Worm (Caenorhabditis elegans) whole organism, young adult: ENCODE results near the gene pgp-12.

Experiments used
- C06A6.2 ChIP-seq: fragments of 200-800 bp; sonication (Bioruptor generic); conservative IDR thresholded peaks from 2 replicates; pipeline ENCODE4 v1.3.6; 2022; ENCODE audit warnings: missing genetic modification characterization, missing compliant biosample characterization
- F10E7.11 ChIP-seq: sonication (generic microtip); optimal IDR thresholded peaks from 2 replicates; lab custom pipeline; 2017; ENCODE audit warnings: mild to moderate bottlenecking, missing genetic modification characterization, moderate library complexity, missing compliant biosample characterization
- F23B12.7 ChIP-seq: sonication (generic microtip); optimal IDR thresholded peaks from 2 replicates; lab custom pipeline; 2017; ENCODE audit warnings: missing genetic modification characterization, mild to moderate bottlenecking, missing compliant biosample characterization, antibody characterized with exemption, moderate library complexity; ENCODE audit not compliant: insufficient read depth
- F52B5.7 ChIP-seq: sonication (generic microtip); optimal IDR thresholded peaks from 2 replicates; lab custom pipeline; 2016; ENCODE audit warnings: mild to moderate bottlenecking, missing genetic modification characterization, missing compliant biosample characterization
- K12H6.12 ChIP-seq: fragments of 200-800 bp; sonication (Bioruptor generic); optimal IDR thresholded peaks from 2 replicates; lab custom pipeline; 2018; ENCODE audit warnings: mild to moderate bottlenecking, missing genetic modification characterization, missing compliant biosample characterization
- T07F8.4 ChIP-seq: sonication (generic microtip); optimal IDR thresholded peaks from 2 replicates; lab custom pipeline; 2016; ENCODE audit warnings: mild to moderate bottlenecking, missing genetic modification characterization, moderate library complexity, missing compliant biosample characterization
- ZK185.1 ChIP-seq: sonication (generic microtip); optimal IDR thresholded peaks from 2 replicates; lab custom pipeline; 2016; ENCODE audit warnings: mild to moderate bottlenecking, missing genetic modification characterization, missing compliant biosample characterization; ENCODE audit not compliant: poor library complexity, severe bottlenecking
- aptf-3 ChIP-seq: fragments of 200-800 bp; sonication (Bioruptor generic); IDR thresholded peaks from 2 replicates; pipeline ENCODE4 v1.3.6; 2022; ENCODE audit warnings: missing genetic modification characterization, missing compliant biosample characterization
- athp-1 ChIP-seq: sonication (generic microtip); optimal IDR thresholded peaks from 2 replicates; lab custom pipeline; 2017; ENCODE audit warnings: mild to moderate bottlenecking, missing genetic modification characterization, missing compliant biosample characterization
- bed-2 ChIP-seq: fragments of 200-800 bp; sonication (Bioruptor generic); IDR thresholded peaks from 2 replicates; pipeline ENCODE4 v1.3.6; 2022; ENCODE audit warnings: missing genetic modification reagents, missing genetic modification characterization, missing compliant biosample characterization
- cebp-2 ChIP-seq: fragments of 200-800 bp; sonication (Bioruptor generic); IDR thresholded peaks from 2 replicates; pipeline ENCODE4 v1.3.6; 2022; ENCODE audit warnings: missing genetic modification characterization, missing compliant biosample characterization
- ceh-100 ChIP-seq: fragments of 200-800 bp; sonication (Bioruptor generic); IDR thresholded peaks from 2 replicates; pipeline ENCODE4 v1.3.6; 2022; ENCODE audit warnings: missing genetic modification reagents, missing genetic modification characterization, missing compliant biosample characterization
- ceh-40 ChIP-seq: fragments of 200-800 bp; sonication (Bioruptor generic); IDR thresholded peaks from 2 replicates; pipeline ENCODE4 v1.3.6; 2022; ENCODE audit warnings: missing genetic modification characterization, missing compliant biosample characterization
- ceh-58 ChIP-seq: fragments of 200-800 bp; sonication (Bioruptor generic); IDR thresholded peaks from 2 replicates; pipeline ENCODE4 v1.3.6; 2022; ENCODE audit warnings: missing genetic modification characterization, missing compliant biosample characterization
- ceh-91 ChIP-seq: fragments of 200-800 bp; sonication (Bioruptor generic); IDR thresholded peaks from 2 replicates; pipeline ENCODE4 v1.3.6; 2022; ENCODE audit warnings: missing genetic modification reagents, missing genetic modification characterization, missing compliant biosample characterization
- ekl-4 ChIP-seq: fragments of 200-800 bp; sonication (Bioruptor generic); IDR thresholded peaks from 2 replicates; pipeline ENCODE4 v1.3.6; 2022; ENCODE audit warnings: missing genetic modification reagents, missing genetic modification characterization, missing compliant biosample characterization
- gei-17 ChIP-seq: fragments of 200-800 bp; sonication (Bioruptor generic); optimal IDR thresholded peaks from 2 replicates; lab custom pipeline; 2018; ENCODE audit warnings: mild to moderate bottlenecking, missing genetic modification characterization, missing compliant biosample characterization
- hlh-26 ChIP-seq: fragments of 200-800 bp; sonication (Bioruptor generic); conservative IDR thresholded peaks from 2 replicates; pipeline ENCODE4 v1.3.6; 2022; ENCODE audit warnings: missing genetic modification reagents, missing genetic modification characterization, missing compliant biosample characterization
- hmg-1.2 ChIP-seq: fragments of 200-800 bp; sonication (Bioruptor generic); IDR thresholded peaks from 2 replicates; pipeline ENCODE4 v1.3.6; 2022; ENCODE audit warnings: missing genetic modification reagents, missing genetic modification characterization, missing compliant biosample characterization
- hrde-1 ChIP-seq: sonication (generic microtip); optimal IDR thresholded peaks from 2 replicates; lab custom pipeline; 2016; ENCODE audit warnings: missing genetic modification characterization, mild to moderate bottlenecking, missing compliant biosample characterization, moderate library complexity, missing genotype, missing genetic modification reagents, borderline replicate concordance
- hsf-1 ChIP-seq: fragments of 200-800 bp; sonication (Bioruptor generic); IDR thresholded peaks from 2 replicates; pipeline ENCODE4 v1.3.6; 2022; ENCODE audit warnings: missing genetic modification reagents, missing genetic modification characterization, missing compliant biosample characterization
- let-607 ChIP-seq, 2 experiments: fragments of 200-800 bp in 1 of 2; sonication (Bioruptor generic) in 1 of 2; sonication (generic microtip) in 1 of 2; optimal IDR thresholded peaks; 2 replicates each; lab custom pipeline; 2016 to 2018; ENCODE audit warnings: mild to moderate bottlenecking in 2 of 2, missing compliant biosample characterization in 2 of 2, missing genetic modification characterization in 2 of 2, moderate library complexity in 2 of 2, missing genotype in 1 of 2
- lin-35 ChIP-seq, 3 experiments: fragments of 150-350 bp in 2 of 3; sonication (generic microtip) in 1 of 3; optimal IDR thresholded peaks; 2 replicates each; lab custom pipeline; 2014 to 2018; ENCODE audit warnings: missing biosample characterization in 3 of 3, missing genetic modification characterization in 3 of 3, missing genetic modification reagents in 3 of 3
- lin-40 ChIP-seq: sonication (generic microtip); optimal IDR thresholded peaks from 2 replicates; lab custom pipeline; 2016; ENCODE audit warnings: missing genetic modification characterization, mild to moderate bottlenecking, missing compliant biosample characterization, missing genotype, missing genetic modification reagents
- madf-6 ChIP-seq: fragments of 200-800 bp; sonication (Bioruptor generic); IDR thresholded peaks from 2 replicates; pipeline ENCODE4 v1.3.6; 2022; ENCODE audit warnings: missing genetic modification reagents, missing genetic modification characterization, missing compliant biosample characterization
- madf-8 ChIP-seq: fragments of 200-800 bp; sonication (Bioruptor generic); conservative IDR thresholded peaks from 2 replicates; pipeline ENCODE4 v1.3.6; 2022; ENCODE audit warnings: missing genetic modification reagents, missing genetic modification characterization, missing compliant biosample characterization
- mcd-1 ChIP-seq: fragments of 200-800 bp; sonication (Bioruptor generic); IDR thresholded peaks from 2 replicates; pipeline ENCODE4 v1.3.6; 2022; ENCODE audit warnings: missing genetic modification reagents, missing genetic modification characterization, missing compliant biosample characterization
- nhr-120 ChIP-seq: fragments of 200-800 bp; sonication (Bioruptor generic); IDR thresholded peaks from 2 replicates; pipeline ENCODE4 v1.3.6; 2022; ENCODE audit warnings: missing genetic modification characterization, missing compliant biosample characterization
- nhr-179 ChIP-seq: sonication (generic microtip); optimal IDR thresholded peaks from 2 replicates; lab custom pipeline; 2016; ENCODE audit warnings: mild to moderate bottlenecking, missing genetic modification characterization, missing compliant biosample characterization
- rcor-1 ChIP-seq: fragments of 200-800 bp; sonication (Bioruptor generic); IDR thresholded peaks from 2 replicates; pipeline ENCODE4 v1.3.6; 2022; ENCODE audit warnings: missing genetic modification reagents, missing genetic modification characterization, missing compliant biosample characterization
- rpc-1 ChIP-seq, 2 experiments: fragments of 150-350 bp in 1 of 2; sonication (generic microtip) in 1 of 2; optimal IDR thresholded peaks; 2 replicates each; lab custom pipeline; 2014 to 2018; ENCODE audit warnings: missing biosample characterization in 1 of 2, missing genetic modification characterization in 1 of 2, missing genetic modification reagents in 1 of 2, missing genotype in 1 of 2
- snpc-3.4 ChIP-seq: sonication (generic microtip); optimal IDR thresholded peaks from 2 replicates; lab custom pipeline; 2017; ENCODE audit warnings: missing genetic modification characterization, mild to moderate bottlenecking, missing compliant biosample characterization, antibody characterized with exemption, moderate library complexity, missing genotype, missing genetic modification reagents
- tbp1 ChIP-seq: fragments of 200-800 bp; sonication (Bioruptor generic); optimal IDR thresholded peaks from 2 replicates; lab custom pipeline; 2018; ENCODE audit warnings: mild to moderate bottlenecking, missing genetic modification characterization, missing compliant biosample characterization
- xnd-1 ChIP-seq: sonication (generic microtip); optimal IDR thresholded peaks from 2 replicates; lab custom pipeline; 2016; ENCODE audit warnings: missing genotype, missing genetic modification reagents, missing genetic modification characterization, missing compliant biosample characterization
- ztf-18 ChIP-seq: sonication (generic microtip); optimal IDR thresholded peaks from 2 replicates; lab custom pipeline; 2016; ENCODE audit warnings: missing genotype, mild to moderate bottlenecking, missing genetic modification characterization, missing compliant biosample characterization

The pgp-12 gene

ce11 chrX:12702713-12703112 is 28.9 kb upstream of the pgp-12 start:
- TF ChIP-seq xnd-1 (tag; lab: Kevin White, UChicago) (no peak), tbp1 (GFP tag; lab: Kevin White, UChicago) (no peak), rcor-1 (GFP tag; lab: Robert Waterston, UW) (no peak), madf-8 (GFP tag; lab: Robert Waterston, UW) (no peak), ceh-91 (GFP tag; lab: Robert Waterston, UW) (no peak), cebp-2 (GFP tag; lab: Robert Waterston, UW) (no peak), ekl-4 (GFP tag; lab: Robert Waterston, UW) (no peak), ceh-58 (GFP tag; lab: Robert Waterston, UW) (no peak), lin-40 (no peak), mcd-1 (GFP tag; lab: Robert Waterston, UW) (no peak), hmg-1.2 (GFP tag; lab: Robert Waterston, UW) (no peak), F52B5.7 (no peak)
- TF ChIP-seq, all 124 proteins: peak for 0

ce11 chrX:12704721-12705120 is 26.9 kb upstream of the pgp-12 start, which contains the start of gene nhr-272:
nhr-272 (minus strand) TSS chrX:12704821.
- TF ChIP-seq ZK185.1 (tag; lab: Kevin White, UChicago) (no peak), C06A6.2 (GFP tag; lab: Robert Waterston, UW) (no peak), nhr-179 (tag; lab: Kevin White, UChicago) (no peak), rpc-1 (optimal IDR thresholded peaks at IDR 0.05; lab: Kevin White, UChicago) (no peak), rpc-1 (tag; optimal IDR thresholded peaks at IDR 0.05; lab: Kevin White, UChicago) (no peak), F23B12.7 (tag; lab: Kevin White, UChicago) (no peak), let-607 (tag; optimal IDR thresholded peaks at IDR 0.05; lab: Kevin White, UChicago) (no peak), ceh-100 (GFP tag; lab: Robert Waterston, UW) (no peak), ceh-58 (GFP tag; lab: Robert Waterston, UW) (no peak)

- TF ChIP-seq athp-1 (tag; lab: Kevin White, UChicago) (no peak), aptf-3 (GFP tag; lab: Robert Waterston, UW) (no peak), hsf-1 (GFP tag; lab: Robert Waterston, UW) (no peak), bed-2 (GFP tag; lab: Robert Waterston, UW) (no peak), hrde-1 (tag; lab: Kevin White, UChicago) (no peak), madf-6 (no peak), ekl-4 (GFP tag; lab: Robert Waterston, UW) (no peak), F10E7.11 (tag; lab: Kevin White, UChicago) (no peak), T07F8.4 (tag; lab: Kevin White, UChicago) (no peak), hlh-26 (GFP tag; lab: Robert Waterston, UW) (no peak), ztf-18 (tag; lab: Kevin White, UChicago) (no peak), K12H6.12 (tag; lab: Kevin White, UChicago) (no peak)
Observed at ce11 chrX:12712353-12712752, 19.3 kb upstream of the pgp-12 start, which contains the start of gene rgs-2. rgs-2 (plus strand) TSS chrX:12712653.

- TF ChIP-seq lin-35 (GFP tag; optimal IDR thresholded peaks at IDR 0.05; lab: Kevin White, UChicago) = no peak
- no peak for TF ChIP-seq nhr-120 (GFP tag; lab: Robert Waterston, UW)
- no peak for TF ChIP-seq ceh-91 (GFP tag; lab: Robert Waterston, UW)
- TF ChIP-seq snpc-3.4 (tag; lab: Kevin White, UChicago) = no peak
- TF ChIP-seq cebp-2 (GFP tag; lab: Robert Waterston, UW) = no peak
- no peak for TF ChIP-seq ceh-40 (GFP tag; lab: Robert Waterston, UW)
- TF ChIP-seq gei-17 (GFP tag; lab: Kevin White, UChicago) = no peak
Observed at ce11 chrX:12713014-12713413, 18.6 kb upstream of the pgp-12 start.
